Worm (Caenorhabditis elegans): ENCODE results near the gene Y54G2A.48.
A peak's percentile ranks its signal among the peaks of the same experiment; 100 is the strongest.
"Not testable (repeated sequence)": the region's sequence is repeated elsewhere in the genome, so short reads cannot be mapped to it uniquely, and the experiment has no call there.

Y54G2A.48 gene

ce11 chrIV:2805525-2805924 is 27.0 kb downstream of the Y54G2A.48 start, which contains the start of gene Y54G2A.45 (continued):
- TF ChIP-seq tlp-1 (tag; optimal IDR thresholded peaks at IDR 0.05), result no peak
- TF ChIP-seq efl-1 (optimal IDR thresholded peaks at IDR 0.05), result peak in 1 of 2 experiments; percentile 32
- no peak for TF ChIP-seq efl-1 (GFP tag; optimal IDR thresholded peaks at IDR 0.05 in 1 of 2)

ce11 chrIV:2803652-2804051 is 28.8 kb downstream of the Y54G2A.48 start, which contains the start of gene Y54G2A.32:
TSS of gene Y54G2A.32 (plus strand) at chrIV:2803952.
- no peak for TF ChIP-seq snpc-4 (tag; optimal IDR thresholded peaks at IDR 0.05)

- TF ChIP-seq aly-2 (tag; optimal IDR thresholded peaks at IDR 0.05) (no peak), ets-5 (GFP tag; IDR thresholded peaks at IDR 0.05) (no peak), pag-3 (tag; optimal IDR thresholded peaks at IDR 0.05; ENCODE audit: borderline replicate concordance, insufficient read depth) (no peak), nhr-11 (tag; optimal IDR thresholded peaks at IDR 0.05) (no peak), F16B12.6 (tag; optimal IDR thresholded peaks at IDR 0.05) (no peak), Y116A8C.19 (tag; optimal IDR thresholded peaks at IDR 0.05; ENCODE audit: borderline replicate concordance) (no peak), efl-1 (optimal IDR thresholded peaks at IDR 0.05) (no peak), efl-1 (GFP tag; optimal IDR thresholded peaks at IDR 0.05 in 1 of 2) (peak in 1 of 2 experiments; percentile 85)
Measured at ce11 chrIV:2802193-2802592, 30.3 kb downstream of the Y54G2A.48 start.

ce11 chrIV:2801558-2801957 is 30.9 kb downstream of the Y54G2A.48 start, which contains the start of gene Y54G2A.44:
TSS of gene Y54G2A.44 (plus strand) at chrIV:2801858.
- TF ChIP-seq snpc-4 (tag; optimal IDR thresholded peaks at IDR 0.05); lin-35 (GFP tag; optimal IDR thresholded peaks at IDR 0.05); Y116A8C.19 (tag; optimal IDR thresholded peaks at IDR 0.05; ENCODE audit: borderline replicate concordance): not testable (repeated sequence)

- TF ChIP-seq hpl-2 (GFP tag; optimal IDR thresholded peaks at IDR 0.05) (peak; percentile 4), rnt-1 (tag; optimal IDR thresholded peaks at IDR 0.05) (peak; percentile 9), nhr-71 (tag; optimal IDR thresholded peaks at IDR 0.05) (peak; percentile 6), lin-14 (GFP tag; optimal IDR thresholded peaks at IDR 0.05) (no peak), efl-1 (optimal IDR thresholded peaks at IDR 0.05) (peak in 1 of 2 experiments; percentile 48), efl-1 (GFP tag; optimal IDR thresholded peaks at IDR 0.05 in 1 of 2) (peak in 1 of 2 experiments; percentile 3)
Measured at ce11 chrIV:2801004-2801403, 31.5 kb downstream of the Y54G2A.48 start.

- TF ChIP-seq unc-130 (tag; optimal IDR thresholded peaks at IDR 0.05) (no peak), sptf-1 (tag; optimal IDR thresholded peaks at IDR 0.05) (no peak), unc-30 (tag; optimal IDR thresholded peaks at IDR 0.05) (no peak), efl-1 (optimal IDR thresholded peaks at IDR 0.05) (no peak), efl-1 (GFP tag; optimal IDR thresholded peaks at IDR 0.05 in 1 of 2) (peak in 1 of 2 experiments; percentile 41)
Measured at ce11 chrIV:2799890-2800289, 32.6 kb downstream of the Y54G2A.48 start.

ce11 chrIV:2799389-2799788 is 33.1 kb downstream of the Y54G2A.48 start, which contains the start of gene Y54G2A.10:
TSS of gene Y54G2A.10 (plus strand) at chrIV:2799689.
- no peak for TF ChIP-seq swsn-7 (tag; optimal IDR thresholded peaks at IDR 0.05)
- TF ChIP-seq snu-23 (GFP tag; optimal IDR thresholded peaks at IDR 0.05), result peak; percentile 4

ce11 chrIV:2798339-2798738 is 34.1 kb downstream of the Y54G2A.48 start, which contains the start of gene Y54G2A.52:
TSS of gene Y54G2A.52 (minus strand) at chrIV:2798686.
- TF ChIP-seq fkh-10 (GFP tag; optimal IDR thresholded peaks at IDR 0.05) (no peak), lin-35 (GFP tag; optimal IDR thresholded peaks at IDR 0.05) (peak in 1 of 2 experiments; percentile 38), tlp-1 (tag; optimal IDR thresholded peaks at IDR 0.05) (no peak), ama-1 (optimal IDR thresholded peaks at IDR 0.05) (no peak), elt-2 (tag; optimal IDR thresholded peaks at IDR 0.05) (peak; percentile 63), C34B4.2 (tag; optimal IDR thresholded peaks at IDR 0.05) (no peak)

ce11 chrIV:2793956-2794355 is 38.5 kb downstream of the Y54G2A.48 start:
- TF ChIP-seq efl-1 (optimal IDR thresholded peaks at IDR 0.05) (no peak), efl-1 (GFP tag; optimal IDR thresholded peaks at IDR 0.05 in 1 of 2) (peak in 1 of 2 experiments; percentile 25), unc-98 (GFP tag; IDR thresholded peaks at IDR 0.05) (no peak), ztf-11 (tag; optimal IDR thresholded peaks at IDR 0.05) (no peak), jun-1 (tag; optimal IDR thresholded peaks at IDR 0.05) (no peak), C04F5.9 (tag; optimal IDR thresholded peaks at IDR 0.05) (no peak), lin-39 (tag; optimal IDR thresholded peaks at IDR 0.05) (no peak)

All from whole organism, L1 larva.